Fruit fly (Drosophila melanogaster) whole organism, embryonic: ENCODE data around the gene Elal.

Experiments
- Adf1 ChIP-seq: fragments of 200-800 bp; sonication (Bioruptor generic); IDR thresholded peaks from 2 replicates; pipeline ENCODE4 v1.3.6; 2022; ENCODE audit warnings: missing biosample characterization, missing genetic modification characterization
- Blimp-1 ChIP-seq: fragments of 200-800 bp; sonication (Bioruptor generic); optimal IDR thresholded peaks from 3 replicates; lab custom pipeline; 2018; ENCODE audit warnings: missing biosample characterization, missing genetic modification characterization, mild to moderate bottlenecking, moderate library complexity, missing genetic modification reagents
- CG10267 ChIP-seq: fragments of 200-800 bp; sonication (Bioruptor generic); optimal IDR thresholded peaks from 2 replicates; lab custom pipeline; 2018; ENCODE audit warnings: missing biosample characterization, mild to moderate bottlenecking, missing genetic modification characterization, moderate library complexity
- CG10543 ChIP-seq: fragments of 200-800 bp; sonication (Bioruptor generic); optimal IDR thresholded peaks from 3 replicates; lab custom pipeline; 2017; ENCODE audit warnings: missing biosample characterization, mild to moderate bottlenecking, missing genetic modification characterization, moderate library complexity
- CG11093 ChIP-seq: fragments of 200-800 bp; sonication (Bioruptor generic); IDR thresholded peaks from 3 replicates; pipeline ENCODE4 v1.3.6; 2022; ENCODE audit warnings: missing biosample characterization, missing genetic modification characterization
- CG11695 ChIP-seq: fragments of 200-800 bp; sonication (Bioruptor generic); IDR thresholded peaks from 3 replicates; pipeline ENCODE4 v1.3.6; 2022; ENCODE audit warnings: missing biosample characterization, missing genetic modification characterization
- CG1233 ChIP-seq: fragments of 200-800 bp; sonication (Bioruptor generic); optimal IDR thresholded peaks from 4 replicates; lab custom pipeline; 2018; ENCODE audit warnings: missing biosample characterization, mild to moderate bottlenecking, missing genetic modification characterization
- CG12391 ChIP-seq: fragments of 200-800 bp; sonication (Bioruptor generic); optimal IDR thresholded peaks from 3 replicates; lab custom pipeline; 2018; ENCODE audit warnings: missing biosample characterization, mild to moderate bottlenecking, missing genetic modification characterization, moderate library complexity
- CG13894 ChIP-seq: fragments of 200-800 bp; sonication (Bioruptor generic); optimal IDR thresholded peaks from 3 replicates; lab custom pipeline; 2018; ENCODE audit warnings: missing biosample characterization, mild to moderate bottlenecking, missing genetic modification characterization, moderate library complexity
- CG2889 ChIP-seq: fragments of 200-800 bp; sonication (Bioruptor generic); IDR thresholded peaks from 3 replicates; pipeline ENCODE4 v1.3.6; 2022; ENCODE audit warnings: missing biosample characterization, missing genetic modification characterization
- CG30431 ChIP-seq: fragments of 200-800 bp; sonication (Bioruptor generic); optimal IDR thresholded peaks from 2 replicates; lab custom pipeline; 2017; ENCODE audit warnings: missing biosample characterization, missing genetic modification characterization
- CG3163 ChIP-seq: fragments of 200-800 bp; sonication (Bioruptor generic); optimal IDR thresholded peaks from 3 replicates; lab custom pipeline; 2016; ENCODE audit warnings: missing biosample characterization, missing genetic modification characterization
- CG6689 ChIP-seq: fragments of 200-800 bp; sonication (Bioruptor generic); IDR thresholded peaks from 2 replicates; pipeline ENCODE4 v1.3.6; 2022; ENCODE audit warnings: missing biosample characterization, missing genetic modification characterization
- CG7928 ChIP-seq: fragments of 200-800 bp; sonication (Bioruptor generic); optimal IDR thresholded peaks from 2 replicates; lab custom pipeline; 2017; ENCODE audit warnings: missing biosample characterization, mild to moderate bottlenecking, missing genetic modification characterization
- CG9727 ChIP-seq: fragments of 200-800 bp; sonication (Bioruptor generic); optimal IDR thresholded peaks from 3 replicates; lab custom pipeline; 2017; ENCODE audit warnings: missing biosample characterization, mild to moderate bottlenecking, missing genetic modification characterization
- CG9876 ChIP-seq: fragments of 200-800 bp; sonication (Bioruptor generic); optimal IDR thresholded peaks from 2 replicates; lab custom pipeline; 2016; ENCODE audit warnings: missing biosample characterization, missing genetic modification characterization
- Chrac-16 ChIP-seq: fragments of 200-800 bp; sonication (Bioruptor generic); optimal IDR thresholded peaks from 3 replicates; lab custom pipeline; 2016; ENCODE audit warnings: missing biosample characterization, missing genetic modification characterization
- Deaf1 ChIP-seq: fragments of 200-800 bp; optimal IDR thresholded peaks from 3 replicates; lab custom pipeline; 2019; ENCODE audit warnings: missing biosample characterization, mild to moderate bottlenecking, missing genetic modification characterization, moderate library complexity
- Dfd ChIP-seq, 2 experiments: fragments of >200 bp; optimal IDR thresholded peaks; 2 replicates each; lab custom pipeline; 2017; ENCODE audit warnings: missing biosample characterization in 2 of 2, missing genetic modification characterization in 2 of 2
- E2f2 ChIP-seq: fragments of 200-800 bp; sonication (Bioruptor generic); IDR thresholded peaks from 2 replicates; pipeline ENCODE4 v1.3.6; 2022; ENCODE audit warnings: missing biosample characterization, missing genetic modification characterization
- ERR ChIP-seq: fragments of 200-800 bp; sonication (Bioruptor generic); optimal IDR thresholded peaks from 2 replicates; lab custom pipeline; 2016; ENCODE audit warnings: missing biosample characterization, missing genetic modification characterization
- Fer2 ChIP-seq: fragments of 200-800 bp; sonication (Bioruptor generic); optimal IDR thresholded peaks from 2 replicates; lab custom pipeline; 2018; ENCODE audit warnings: missing biosample characterization, mild to moderate bottlenecking, missing genetic modification characterization, moderate library complexity
- Gsc ChIP-seq: fragments of 200-800 bp; sonication (Bioruptor generic); IDR thresholded peaks from 2 replicates; pipeline ENCODE4 v1.3.6; 2022; ENCODE audit warnings: missing biosample characterization, missing genetic modification characterization
- HLH3B ChIP-seq: fragments of 200-800 bp; sonication (Bioruptor generic); IDR thresholded peaks from 2 replicates; pipeline ENCODE4 v1.3.6; 2022; ENCODE audit warnings: missing biosample characterization, missing genetic modification characterization
- HLHmδ ChIP-seq: fragments of 200-800 bp; sonication (Bioruptor generic); optimal IDR thresholded peaks from 2 replicates; lab custom pipeline; 2018; ENCODE audit warnings: missing biosample characterization, mild to moderate bottlenecking, missing genetic modification characterization, moderate library complexity
- Meics ChIP-seq: fragments of 200-800 bp; sonication (Bioruptor generic); optimal IDR thresholded peaks from 2 replicates; lab custom pipeline; 2017; ENCODE audit warnings: missing biosample characterization, mild to moderate bottlenecking, missing genetic modification characterization
- Mes4 ChIP-seq: fragments of 200-800 bp; sonication (Bioruptor generic); optimal IDR thresholded peaks from 2 replicates; lab custom pipeline; 2016; ENCODE audit warnings: missing biosample characterization, missing genetic modification characterization
- NK7.1 ChIP-seq: fragments of 200-800 bp; sonication (Bioruptor generic); optimal IDR thresholded peaks from 3 replicates; lab custom pipeline; 2016; ENCODE audit warnings: missing biosample characterization, missing genetic modification characterization
- Oli ChIP-seq: fragments of 200-800 bp; sonication (Bioruptor generic); optimal IDR thresholded peaks from 2 replicates; lab custom pipeline; 2018; ENCODE audit warnings: missing biosample characterization, mild to moderate bottlenecking, missing genetic modification characterization, moderate library complexity
- Six4 ChIP-seq: fragments of 200-800 bp; sonication (Bioruptor generic); optimal IDR thresholded peaks from 2 replicates; lab custom pipeline; 2016; ENCODE audit warnings: missing biosample characterization, missing genetic modification characterization
- Taf1 ChIP-seq: fragments of 200-800 bp; sonication (Bioruptor generic); IDR thresholded peaks from 2 replicates; pipeline ENCODE4 v1.3.6; 2022; ENCODE audit warnings: missing biosample characterization, missing genetic modification characterization
- Trl ChIP-seq, 3 experiments: fragments of >200 bp in 2 of 3; fragments of 200-800 bp in 1 of 3; sonication (Bioruptor generic) in 1 of 3; optimal IDR thresholded peaks; 2 replicates in 1 of 3; 3 replicates in 2 of 3; lab custom pipeline; 2016 to 2017; ENCODE audit warnings: missing biosample characterization in 1 of 3, missing genetic modification characterization in 1 of 3
- ab ChIP-seq: fragments of 200-800 bp; sonication (Bioruptor generic); optimal IDR thresholded peaks from 2 replicates; lab custom pipeline; 2016; ENCODE audit warnings: missing biosample characterization, missing genetic modification characterization
- da ChIP-seq: fragments of 200-800 bp; sonication (Bioruptor generic); optimal IDR thresholded peaks from 2 replicates; lab custom pipeline; 2016; ENCODE audit warnings: missing biosample characterization, missing genetic modification characterization
- fd3F ChIP-seq: fragments of 200-800 bp; sonication (Bioruptor generic); optimal IDR thresholded peaks from 2 replicates; lab custom pipeline; 2018; ENCODE audit warnings: missing biosample characterization, mild to moderate bottlenecking, missing genetic modification characterization, moderate library complexity
- ftz-f1 ChIP-seq: fragments of 200-800 bp; sonication (Bioruptor generic); optimal IDR thresholded peaks from 2 replicates; lab custom pipeline; 2016; ENCODE audit warnings: missing biosample characterization, missing genetic modification characterization
- fu2 ChIP-seq: fragments of 200-800 bp; sonication (Bioruptor generic); optimal IDR thresholded peaks from 2 replicates; lab custom pipeline; 2016; ENCODE audit warnings: missing biosample characterization, missing genetic modification characterization
- gce ChIP-seq: fragments of 200-800 bp; sonication (Bioruptor generic); IDR thresholded peaks from 3 replicates; pipeline ENCODE4 v1.3.6; 2022; ENCODE audit warnings: missing biosample characterization, missing genetic modification characterization
- hth ChIP-seq: fragments of >200 bp; optimal IDR thresholded peaks from 2 replicates; lab custom pipeline; 2017; ENCODE audit warnings: inconsistent platforms
- lola ChIP-seq, 3 experiments: fragments of >200 bp in 2 of 3; fragments of 200-800 bp in 1 of 3; sonication (Bioruptor generic) in 1 of 3; optimal IDR thresholded peaks; 2 replicates each; lab custom pipeline; 2017 to 2019; ENCODE audit warnings: missing biosample characterization in 3 of 3, missing genetic modification characterization in 3 of 3, mild to moderate bottlenecking in 1 of 3, moderate library complexity in 1 of 3
- nerfin-1 ChIP-seq: fragments of 200-800 bp; sonication (Bioruptor generic); optimal IDR thresholded peaks from 3 replicates; lab custom pipeline; 2019; ENCODE audit warnings: missing biosample characterization, mild to moderate bottlenecking, missing genetic modification characterization, moderate library complexity
- org-1 ChIP-seq: fragments of 200-800 bp; sonication (Bioruptor generic); optimal IDR thresholded peaks from 2 replicates; lab custom pipeline; 2017; ENCODE audit warnings: missing biosample characterization, missing genetic modification characterization
- pho ChIP-seq: fragments of 200-800 bp; sonication (Bioruptor generic); optimal IDR thresholded peaks from 2 replicates; lab custom pipeline; 2016; ENCODE audit warnings: missing biosample characterization, missing genetic modification characterization
- prd ChIP-seq, 3 experiments: fragments of >200 bp in 2 of 3; fragments of 200-800 bp in 1 of 3; sonication (Bioruptor generic) in 1 of 3; optimal IDR thresholded peaks in 2 of 3; IDR thresholded peaks in 1 of 3; 2 replicates in 2 of 3; 3 replicates in 1 of 3; pipeline versions ENCODE4 v1.3.6 to Lab custom; 2017 to 2022; ENCODE audit warnings: missing biosample characterization in 1 of 3, missing genetic modification characterization in 1 of 3
- repo ChIP-seq: fragments of 200-800 bp; sonication (Bioruptor generic); optimal IDR thresholded peaks from 2 replicates; lab custom pipeline; 2016; ENCODE audit warnings: missing biosample characterization, missing genetic modification characterization
- rib ChIP-seq: fragments of 200-800 bp; sonication (Bioruptor generic); IDR thresholded peaks from 2 replicates; pipeline ENCODE4 v1.3.6; 2022; ENCODE audit warnings: missing biosample characterization, missing genetic modification characterization
- ro ChIP-seq: fragments of 200-800 bp; sonication (Bioruptor generic); IDR thresholded peaks from 2 replicates; pipeline ENCODE4 v1.3.6; 2022; ENCODE audit warnings: missing biosample characterization, missing genetic modification characterization
- run ChIP-seq: fragments of 200-800 bp; sonication (Bioruptor generic); optimal IDR thresholded peaks from 3 replicates; lab custom pipeline; 2018; ENCODE audit warnings: missing biosample characterization, mild to moderate bottlenecking, missing genetic modification characterization
- sob ChIP-seq: fragments of 200-800 bp; sonication (Bioruptor generic); IDR thresholded peaks from 2 replicates; pipeline ENCODE4 v1.3.6; 2022; ENCODE audit warnings: missing biosample characterization, missing genetic modification characterization
- trh ChIP-seq: fragments of 200-800 bp; sonication (Bioruptor generic); optimal IDR thresholded peaks from 2 replicates; lab custom pipeline; 2016; ENCODE audit warnings: missing biosample characterization, missing genetic modification characterization

Gene Elal

dm6 chr3R:24905959-24906634, 40.9 kb downstream of the Elal start, which contains the start of gene CG13643 (continued):
- no peak for TF ChIP-seq HLH3B (GFP tag; lab: Robert Waterston, UW)
- no peak for TF ChIP-seq gce (GFP tag; lab: Robert Waterston, UW)
- no peak for TF ChIP-seq trh (GFP tag; lab: Kevin White, UChicago)
- TF ChIP-seq Taf1 (GFP tag; lab: Robert Waterston, UW), result no peak
- no peak for TF ChIP-seq repo (GFP tag; lab: Kevin White, UChicago)
- no peak for TF ChIP-seq prd (optimal IDR thresholded peaks at IDR 0.05; lab: Kevin White, UChicago)
- TF ChIP-seq prd (GFP tag; IDR thresholded peaks at IDR 0.05; lab: Robert Waterston, UW), result 0 out of 3 replicates have a peak, but pooled peaks have one; percentile 9
- no peak for TF ChIP-seq CG11093 (GFP tag; lab: Robert Waterston, UW)
- TF ChIP-seq org-1, result no peak
- no peak for TF ChIP-seq CG10543
- TF ChIP-seq Blimp-1 (GFP tag; lab: Kevin White, UChicago), result peak; percentile 64
- no peak for TF ChIP-seq CG3163
- TF ChIP-seq fu2 (GFP tag; lab: Kevin White, UChicago), result no peak
- TF ChIP-seq Trl (optimal IDR thresholded peaks at IDR 0.05; lab: Kevin White, UChicago), result no peak
- TF ChIP-seq Trl (GFP tag; optimal IDR thresholded peaks at IDR 0.05; lab: Kevin White, UChicago), result no peak
- TF ChIP-seq Dfd (GFP tag; optimal IDR thresholded peaks at IDR 0.05; lab: Kevin White, UChicago), result no peak
- no peak for TF ChIP-seq CG9876 (GFP tag; lab: Kevin White, UChicago)
- peak; percentile 34; the same call in 1 of the 2 replicates for TF ChIP-seq Adf1 (GFP tag; lab: Robert Waterston, UW)
- TF ChIP-seq run (tag; lab: Kevin White, UChicago), result peak; percentile 13
- no peak for TF ChIP-seq ERR
- peak; percentile 42; the same call in 1 of the 3 replicates for TF ChIP-seq CG11695
- TF ChIP-seq ro (GFP tag; lab: Robert Waterston, UW), result no peak
- TF ChIP-seq Oli, result peak; percentile 33
- TF ChIP-seq sob, result no peak
- no peak for TF ChIP-seq E2f2
- no peak for TF ChIP-seq Gsc (GFP tag; lab: Robert Waterston, UW)
- no peak for TF ChIP-seq Six4
- TF ChIP-seq nerfin-1 (tag; lab: Kevin White, UChicago), result no peak
- no peak for TF ChIP-seq CG30431 (GFP tag; lab: Kevin White, UChicago)
- peak; percentile 11 for TF ChIP-seq fd3F (GFP tag; lab: Kevin White, UChicago)
- no peak for TF ChIP-seq rib (GFP tag; lab: Robert Waterston, UW)
- TF ChIP-seq CG7928 (GFP tag; lab: Kevin White, UChicago), result no peak
- peak; percentile 37 for TF ChIP-seq CG12391 (tag; lab: Kevin White, UChicago)
- TF ChIP-seq CG2889 (GFP tag; lab: Robert Waterston, UW), result no peak
- TF ChIP-seq CG13894 (tag; lab: Kevin White, UChicago), result no peak
- TF ChIP-seq ftz-f1 (GFP tag; lab: Kevin White, UChicago), result no peak
- peak; percentile 13 for TF ChIP-seq CG9727
- no peak for TF ChIP-seq da (GFP tag; lab: Kevin White, UChicago)
- TF ChIP-seq Deaf1, result peak; percentile 76
- no peak for TF ChIP-seq NK7.1
- TF ChIP-seq HLHmδ (GFP tag; lab: Kevin White, UChicago), result no peak
- no peak for TF ChIP-seq hth (lab: Kevin White, UChicago)
- no peak for TF ChIP-seq CG1233 (GFP tag; lab: Kevin White, UChicago)
- no peak for TF ChIP-seq pho (GFP tag; lab: Kevin White, UChicago)
- 0 out of 2 replicates have a peak, but pooled peaks have one; percentile 13 for TF ChIP-seq CG6689 (GFP tag; lab: Robert Waterston, UW)
- peak; percentile 30 for TF ChIP-seq CG10267 (tag; lab: Kevin White, UChicago)
- TF ChIP-seq Chrac-16 (GFP tag; lab: Kevin White, UChicago), result no peak
- no peak for TF ChIP-seq lola (GFP tag; optimal IDR thresholded peaks at IDR 0.05; lab: Kevin White, UChicago)
- TF ChIP-seq Fer2, result no peak
- TF ChIP-seq Meics (GFP tag; lab: Kevin White, UChicago), result peak; percentile 53
- no peak for TF ChIP-seq ab (GFP tag; lab: Kevin White, UChicago)
- no peak for TF ChIP-seq Mes4 (GFP tag; lab: Kevin White, UChicago)
